Worm (Caenorhabditis elegans) whole organism, L4 larva: ENCODE measurements around the gene C46C2.2.
"Not testable (repeated sequence)": the region's sequence is repeated elsewhere in the genome, so short reads cannot be mapped to it uniquely, and the experiment has no call there.

Experiments
- aha-1 ChIP-seq: fragments of 150-350 bp; peaks from one replicate; lab custom pipeline; 2014; ENCODE audit warnings: missing biosample characterization, missing genetic modification characterization
- aly-2 ChIP-seq: sonication (generic microtip); optimal IDR thresholded peaks from 2 replicates; lab custom pipeline; 2018; ENCODE audit warnings: missing biosample characterization, missing genetic modification characterization
- egl-27 ChIP-seq: sonication (generic microtip); optimal IDR thresholded peaks from 3 replicates; lab custom pipeline; 2017; ENCODE audit warnings: missing biosample characterization, missing genetic modification reagents, missing genetic modification characterization
- fos-1 ChIP-seq: fragments of 150-350 bp; optimal IDR thresholded peaks from 2 replicates; lab custom pipeline; 2014; ENCODE audit warnings: missing biosample characterization, missing genetic modification characterization
- hif-1 ChIP-seq, 2 experiments: sonication (generic microtip); optimal IDR thresholded peaks; 2 replicates each; lab custom pipeline; 2016 to 2017; ENCODE audit warnings: missing compliant biosample characterization in 2 of 2, missing genetic modification characterization in 2 of 2, missing genetic modification reagents in 2 of 2, missing genotype in 2 of 2, mild to moderate bottlenecking in 1 of 2
- lin-13 ChIP-seq: fragments of 150-350 bp; optimal IDR thresholded peaks from 2 replicates; lab custom pipeline; 2014; ENCODE audit warnings: missing biosample characterization, missing genetic modification reagents, missing genetic modification characterization
- nhr-6 ChIP-seq: fragments of 150-350 bp; optimal IDR thresholded peaks from 2 replicates; lab custom pipeline; 2014; ENCODE audit warnings: missing biosample characterization, missing genetic modification characterization
- pqm-1 ChIP-seq: sonication (generic microtip); optimal IDR thresholded peaks from 2 replicates; lab custom pipeline; 2017; ENCODE audit warnings: missing biosample characterization, missing genetic modification characterization
- snpc-4 ChIP-seq: fragments of 150-350 bp; optimal IDR thresholded peaks from 2 replicates; lab custom pipeline; 2014; ENCODE audit warnings: missing biosample characterization, missing genetic modification characterization
- spr-3 ChIP-seq: fragments of 200-800 bp; sonication (Bioruptor generic); optimal IDR thresholded peaks from 2 replicates; lab custom pipeline; 2018; ENCODE audit warnings: mild to moderate bottlenecking, missing genetic modification characterization, missing compliant biosample characterization
- unc-39 ChIP-seq: sonication (generic microtip); optimal IDR thresholded peaks from 2 replicates; lab custom pipeline; 2017; ENCODE audit warnings: missing biosample characterization, missing genetic modification characterization
- unc-62 ChIP-seq, 3 experiments: fragments of 150-350 bp in 1 of 3; sonication (generic microtip); optimal IDR thresholded peaks in 2 of 3; peaks in 1 of 3; 1 replicate in 1 of 3; 2 replicates in 2 of 3; lab custom pipeline; 2014 to 2017; ENCODE audit warnings: missing biosample characterization in 3 of 3, missing genetic modification characterization in 3 of 3, missing genetic modification reagents in 3 of 3, missing genotype in 1 of 3

- TF ChIP-seq egl-27 (tag; lab: Kevin White, UChicago); lin-13 (GFP tag; lab: Kevin White, UChicago); spr-3 (GFP tag; lab: Kevin White, UChicago); snpc-4 (tag; lab: Kevin White, UChicago); unc-62 (GFP tag; optimal IDR thresholded peaks at IDR 0.05 in 1 of 2; lab: Kevin White, UChicago); unc-62 (tag; optimal IDR thresholded peaks at IDR 0.05; lab: Kevin White, UChicago); unc-39 (tag; lab: Kevin White, UChicago); nhr-6 (tag; lab: Kevin White, UChicago); aha-1; aly-2 (tag; lab: Kevin White, UChicago); fos-1; pqm-1 (tag; lab: Kevin White, UChicago); hif-1 (tag; optimal IDR thresholded peaks at IDR 0.05; lab: Kevin White, UChicago): not testable (repeated sequence)
Measured at ce11 chrIV:9194524-9194923, 23.0 kb upstream of the C46C2.2 start, which contains the start of gene C46C2.7.
